Worm (Caenorhabditis elegans) whole organism, L1 larva: ENCODE data around the gene lin-18.

Source experiments
- C04F5.9 ChIP-seq: sonication (generic microtip); optimal IDR thresholded peaks from 2 replicates; lab custom pipeline; 2016; ENCODE audit warnings: missing genetic modification characterization, missing compliant biosample characterization
- C16A3.4 ChIP-seq: fragments of 150-350 bp; optimal IDR thresholded peaks from 2 replicates; lab custom pipeline; 2014; ENCODE audit warnings: missing biosample characterization, missing genetic modification characterization
- aha-1 ChIP-seq: fragments of 150-350 bp; optimal IDR thresholded peaks from 2 replicates; lab custom pipeline; 2014; ENCODE audit warnings: missing biosample characterization, missing genetic modification characterization
- aly-2 ChIP-seq: fragments of 150-350 bp; optimal IDR thresholded peaks from 2 replicates; lab custom pipeline; 2014; ENCODE audit warnings: missing biosample characterization, missing genetic modification characterization
- ama-1 ChIP-seq: fragments of 150-350 bp; optimal IDR thresholded peaks from 2 replicates; lab custom pipeline; 2014
- blmp-1 ChIP-seq: fragments of 150-350 bp; optimal IDR thresholded peaks from 2 replicates; lab custom pipeline; 2014; ENCODE audit warnings: missing biosample characterization, missing genetic modification characterization
- ceh-82 ChIP-seq, 3 experiments: fragments of 150-350 bp in 1 of 3; sonication (generic microtip) in 2 of 3; optimal IDR thresholded peaks; 2 replicates each; lab custom pipeline; 2014 to 2017; ENCODE audit warnings: missing biosample characterization in 3 of 3, missing genetic modification characterization in 3 of 3
- dsc-1 ChIP-seq: sonication (generic microtip); optimal IDR thresholded peaks from 2 replicates; lab custom pipeline; 2016; ENCODE audit warnings: mild to moderate bottlenecking, missing genetic modification characterization, missing compliant biosample characterization
- egl-27 ChIP-seq, 2 experiments: fragments of 150-350 bp in 1 of 2; sonication (generic microtip); optimal IDR thresholded peaks; 3 replicates each; lab custom pipeline; 2017 to 2018; ENCODE audit warnings: missing biosample characterization in 2 of 2, missing genetic modification characterization in 2 of 2, missing genetic modification reagents in 2 of 2
- elt-3 ChIP-seq, 6 experiments: fragments of 150-350 bp in 1 of 6; sonication (generic microtip); optimal IDR thresholded peaks; 2 replicates each; lab custom pipeline; 2017 to 2018; ENCODE audit warnings: missing biosample characterization in 6 of 6, missing genetic modification characterization in 6 of 6, inconsistent platforms in 1 of 6
- fkh-4 ChIP-seq: sonication (generic microtip); optimal IDR thresholded peaks from 2 replicates; lab custom pipeline; 2016; ENCODE audit warnings: missing compliant biosample characterization, missing genetic modification characterization, borderline replicate concordance
- irx-1 ChIP-seq: sonication (generic microtip); optimal IDR thresholded peaks from 2 replicates; lab custom pipeline; 2016; ENCODE audit warnings: missing genetic modification characterization, missing compliant biosample characterization
- jun-1 ChIP-seq: fragments of 150-350 bp; optimal IDR thresholded peaks from 2 replicates; lab custom pipeline; 2014; ENCODE audit warnings: missing biosample characterization, missing genetic modification reagents, missing genetic modification characterization
- lin-13 ChIP-seq: fragments of 150-350 bp; optimal IDR thresholded peaks from 2 replicates; lab custom pipeline; 2014; ENCODE audit warnings: missing biosample characterization, missing genetic modification reagents, missing genetic modification characterization
- lin-14 ChIP-seq: fragments of 200-800 bp; sonication (Bioruptor generic); optimal IDR thresholded peaks from 2 replicates; lab custom pipeline; 2018; ENCODE audit warnings: mild to moderate bottlenecking, missing genetic modification characterization, moderate library complexity, missing compliant biosample characterization
- lin-15B ChIP-seq: fragments of 150-350 bp; sonication (generic microtip); optimal IDR thresholded peaks from 3 replicates; lab custom pipeline; 2014; ENCODE audit warnings: missing biosample characterization, missing genetic modification characterization
- lin-35 ChIP-seq, 2 experiments: fragments of 150-350 bp; optimal IDR thresholded peaks; 2 replicates each; lab custom pipeline; 2014; ENCODE audit warnings: missing biosample characterization in 2 of 2, missing genetic modification characterization in 2 of 2, missing genetic modification reagents in 2 of 2
- lir-3 ChIP-seq: sonication (generic microtip); optimal IDR thresholded peaks from 2 replicates; lab custom pipeline; 2016; ENCODE audit warnings: mild to moderate bottlenecking, missing genetic modification characterization, moderate library complexity, missing compliant biosample characterization; ENCODE audit not compliant: poor library complexity
- mep-1 ChIP-seq: fragments of 150-350 bp; optimal IDR thresholded peaks from 2 replicates; lab custom pipeline; 2014; ENCODE audit warnings: missing biosample characterization, missing genetic modification characterization
- nhr-12 ChIP-seq: sonication (generic microtip); optimal IDR thresholded peaks from 2 replicates; lab custom pipeline; 2017; ENCODE audit warnings: missing biosample characterization, missing genetic modification characterization
- nhr-20 ChIP-seq: sonication (generic microtip); optimal IDR thresholded peaks from 2 replicates; lab custom pipeline; 2016; ENCODE audit warnings: mild to moderate bottlenecking, missing genetic modification characterization, missing compliant biosample characterization
- nhr-237 ChIP-seq: fragments of 150-350 bp; optimal IDR thresholded peaks from 2 replicates; lab custom pipeline; 2014; ENCODE audit warnings: missing biosample characterization, missing genetic modification characterization
- nhr-71 ChIP-seq: sonication (generic microtip); optimal IDR thresholded peaks from 2 replicates; lab custom pipeline; 2016; ENCODE audit warnings: mild to moderate bottlenecking, missing genetic modification characterization, moderate library complexity, missing compliant biosample characterization
- nhr-76 ChIP-seq: sonication (generic microtip); optimal IDR thresholded peaks from 2 replicates; lab custom pipeline; 2017; ENCODE audit warnings: missing biosample characterization, missing genetic modification characterization
- nhr-85 ChIP-seq: sonication (generic microtip); peaks from one replicate; lab custom pipeline; 2016; ENCODE audit warnings: missing genetic modification characterization, inconsistent platforms, missing compliant biosample characterization
- pag-3 ChIP-seq: sonication (generic microtip); optimal IDR thresholded peaks from 2 replicates; lab custom pipeline; 2017; ENCODE audit warnings: missing genetic modification characterization, mild to moderate bottlenecking, missing compliant biosample characterization, antibody characterized with exemption, borderline replicate concordance; ENCODE audit not compliant: insufficient read depth
- pax-3 ChIP-seq: fragments of 200-800 bp; sonication (Bioruptor generic); optimal IDR thresholded peaks from 2 replicates; lab custom pipeline; 2018; ENCODE audit warnings: mild to moderate bottlenecking, missing genetic modification characterization, moderate library complexity, missing compliant biosample characterization
- skn-1 ChIP-seq: fragments of 150-350 bp; optimal IDR thresholded peaks from 2 replicates; lab custom pipeline; 2014; ENCODE audit warnings: missing biosample characterization, missing genetic modification characterization
- snpc-4 ChIP-seq: fragments of 150-350 bp; optimal IDR thresholded peaks from 2 replicates; lab custom pipeline; 2014; ENCODE audit warnings: missing biosample characterization, missing genetic modification characterization
- sox-4 ChIP-seq: sonication (generic microtip); optimal IDR thresholded peaks from 2 replicates; lab custom pipeline; 2016; ENCODE audit warnings: missing genetic modification characterization, missing compliant biosample characterization
- tbx-2 ChIP-seq: sonication (generic microtip); optimal IDR thresholded peaks from 2 replicates; lab custom pipeline; 2016; ENCODE audit warnings: missing genetic modification characterization, missing compliant biosample characterization
- tlp-1 ChIP-seq: fragments of 150-350 bp; optimal IDR thresholded peaks from 2 replicates; lab custom pipeline; 2014; ENCODE audit warnings: missing biosample characterization, missing genetic modification characterization
- unc-86 ChIP-seq: sonication (generic microtip); optimal IDR thresholded peaks from 2 replicates; lab custom pipeline; 2016; ENCODE audit warnings: missing genetic modification characterization, missing compliant biosample characterization
- vab-15 ChIP-seq: sonication (generic microtip); optimal IDR thresholded peaks from 2 replicates; lab custom pipeline; 2017; ENCODE audit warnings: missing genotype, mild to moderate bottlenecking, missing genetic modification characterization, missing compliant biosample characterization

The lin-18 gene

DNA sequence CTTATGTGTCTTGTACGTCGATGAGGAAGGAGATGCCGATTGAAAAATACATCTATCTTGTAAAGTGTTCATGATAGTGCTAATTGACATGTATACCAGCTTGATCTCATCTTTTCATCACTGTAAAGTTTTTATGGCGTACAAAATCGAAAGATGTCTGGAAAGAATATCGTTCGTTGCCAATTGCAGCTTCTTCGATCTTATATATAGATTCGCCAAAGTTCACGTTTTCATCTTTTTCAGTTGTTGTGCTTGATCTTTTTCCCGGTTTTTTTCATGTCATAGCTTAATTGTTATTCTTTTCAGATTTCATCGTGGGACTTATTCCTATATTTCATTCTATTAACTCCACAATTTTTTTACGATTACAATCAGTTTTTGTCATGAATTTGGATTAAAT, 27.0 kb upstream of the lin-18 start, which contains the start of gene adt-3:
TSS of gene adt-3 (plus strand) at position 301 of the 400 bp plus-strand sequence.
- TF ChIP-seq nhr-76 (no peak), pag-3 (no peak), nhr-12 (no peak), lir-3 (tag; lab: Kevin White, UChicago) (no peak), unc-86 (tag; lab: Kevin White, UChicago) (no peak), lin-35 (GFP tag; optimal IDR thresholded peaks at IDR 0.05; lab: Kevin White, UChicago) (no peak), vab-15 (tag; lab: Kevin White, UChicago) (no peak), nhr-20 (tag; lab: Kevin White, UChicago) (no peak), lin-13 (no peak)

- TF ChIP-seq elt-3 (tag; optimal IDR thresholded peaks at IDR 0.05; lab: Kevin White, UChicago) (peak; percentile 19 to 77 (median 45)), lin-14 (GFP tag; lab: Kevin White, UChicago) (peak; percentile 55), nhr-85 (tag; lab: Kevin White, UChicago) (peak; percentile 90), tbx-2 (peak; percentile 39), lin-13 (no peak), blmp-1 (tag; lab: Kevin White, UChicago) (peak; percentile 43)
Measured at ce11 chrX:3932694-3933093, 25.7 kb upstream of the lin-18 start.

ce11 chrX:3937483-3937882, 20.9 kb upstream of the lin-18 start:
- TF ChIP-seq dsc-1 (tag; lab: Kevin White, UChicago) (peak; percentile 96), fkh-4 (peak; percentile 80), jun-1 (tag; lab: Kevin White, UChicago) (no peak)

- TF ChIP-seq pax-3 (tag; lab: Kevin White, UChicago) = no peak
- no peak for TF ChIP-seq aly-2
- no peak for TF ChIP-seq pag-3
- TF ChIP-seq nhr-20 (tag; lab: Kevin White, UChicago) = no peak
- no peak for TF ChIP-seq nhr-237 (tag; lab: Kevin White, UChicago)
- TF ChIP-seq tbx-2 = no peak
- TF ChIP-seq nhr-71 (tag; lab: Kevin White, UChicago) = no peak
- no peak for TF ChIP-seq irx-1 (tag; lab: Kevin White, UChicago)
- TF ChIP-seq ama-1 (lab: Kevin White, UChicago) = no peak
- no peak for TF ChIP-seq tlp-1 (tag; lab: Kevin White, UChicago)
Measured at ce11 chrX:3937884-3938283, 20.5 kb upstream of the lin-18 start.

- no peak for TF ChIP-seq sox-4 (tag; lab: Kevin White, UChicago)
- no peak for TF ChIP-seq C04F5.9 (tag; lab: Kevin White, UChicago)
- no peak for TF ChIP-seq snpc-4 (tag; lab: Kevin White, UChicago)
- no peak for TF ChIP-seq pag-3
- TF ChIP-seq mep-1 (tag; lab: Kevin White, UChicago) = no peak
- no peak for TF ChIP-seq ceh-82 (tag; optimal IDR thresholded peaks at IDR 0.05; lab: Kevin White, UChicago)
- TF ChIP-seq skn-1 (tag; lab: Kevin White, UChicago) = no peak
- no peak for TF ChIP-seq dsc-1 (tag; lab: Kevin White, UChicago)
- no peak for TF ChIP-seq lin-15B (tag; lab: Kevin White, UChicago)
- TF ChIP-seq egl-27 (tag; optimal IDR thresholded peaks at IDR 0.05; lab: Kevin White, UChicago) = no peak
- TF ChIP-seq C16A3.4 = no peak
- no peak for TF ChIP-seq aha-1 (tag; lab: Kevin White, UChicago)
- no peak for TF ChIP-seq nhr-237 (tag; lab: Kevin White, UChicago)
Measured at ce11 chrX:3938950-3939349, 19.4 kb upstream of the lin-18 start, which contains the start of gene T19D2.3. T19D2.3 (plus strand) TSS chrX:3939250.

DNA sequence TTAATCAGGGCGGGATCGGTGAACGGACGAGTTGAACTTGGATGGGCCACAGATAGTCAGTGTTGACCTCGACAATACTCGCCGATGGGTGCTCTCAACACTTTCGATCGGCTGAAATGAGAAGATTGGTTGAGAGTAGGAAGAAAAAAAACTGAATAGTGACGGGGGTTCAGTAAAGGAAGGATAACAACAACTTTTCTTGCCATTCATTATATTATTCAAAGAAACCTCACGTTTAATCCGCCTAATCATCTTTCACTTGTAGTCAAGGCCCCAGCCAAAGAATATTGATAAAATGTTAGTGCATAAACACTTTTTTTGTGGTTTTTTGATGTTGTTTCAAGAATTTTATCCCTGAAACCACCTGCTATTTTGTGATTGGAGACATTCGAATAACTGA, 16.1 kb upstream of the lin-18 start, which contains the start of gene T19D2.13:
TSS of gene T19D2.13 (minus strand) at position 101 of the 400 bp plus-strand sequence.
- TF ChIP-seq dsc-1 (tag; lab: Kevin White, UChicago) = peak; percentile 21
- TF ChIP-seq lin-35 (GFP tag; optimal IDR thresholded peaks at IDR 0.05; lab: Kevin White, UChicago) = no peak
